Fruit fly (Drosophila melanogaster): Measurements from ENCODE around the gene CG33642.

DNA sequence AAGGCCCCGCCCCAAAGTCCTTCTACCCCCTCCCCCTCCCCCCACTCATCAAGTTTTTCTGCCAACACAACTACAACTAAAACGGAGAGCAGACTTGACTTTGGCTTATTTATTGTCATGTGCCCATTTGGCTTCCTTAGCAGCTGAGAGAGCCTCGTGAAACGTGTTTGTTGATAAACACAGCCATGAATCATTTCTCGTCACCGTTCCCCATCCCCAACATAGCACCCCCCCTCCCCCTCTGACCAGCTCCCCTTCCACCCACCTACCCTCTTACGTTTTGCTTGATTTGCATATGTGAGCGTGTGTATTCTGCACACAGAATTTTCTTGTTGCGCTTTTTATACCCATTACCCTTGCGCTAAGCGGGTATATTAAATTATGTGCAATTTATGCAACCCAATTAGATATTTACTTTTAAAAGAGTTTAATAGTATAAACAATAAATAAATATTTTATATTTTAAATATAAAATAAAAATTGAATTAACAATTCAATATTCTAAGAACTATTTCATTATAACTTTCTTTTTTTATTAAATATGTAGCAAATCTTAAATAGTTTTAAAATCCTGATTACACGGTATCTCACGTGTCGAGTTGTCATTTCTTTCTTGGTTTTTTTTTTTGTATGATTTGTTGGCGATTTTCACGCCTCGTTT, 42.1 kb downstream of the CG33642 start:
- TF ChIP-seq pad (GFP tag; optimal IDR thresholded peaks at IDR 0.05) (peak; percentile 12), Mnt (GFP tag; optimal IDR thresholded peaks at IDR 0.05) (no peak)

All from whole organism, adult.